Worm (Caenorhabditis elegans) whole organism, L4/young adult: Measurements from ENCODE around the gene nspe-1.
A peak's percentile ranks its signal among the peaks of the same experiment; 100 is the strongest.

Source experiments
- W03F9.2 ChIP-seq: fragments of 150-350 bp; optimal IDR thresholded peaks from 2 replicates; lab custom pipeline; 2014; ENCODE audit warnings: missing biosample characterization, missing genetic modification characterization
- dao-5 ChIP-seq: sonication (generic microtip); optimal IDR thresholded peaks from 2 replicates; lab custom pipeline; 2016; ENCODE audit warnings: missing genotype, missing genetic modification characterization, moderate library complexity, missing compliant biosample characterization
- him-1 ChIP-seq: sonication (generic microtip); optimal IDR thresholded peaks from 2 replicates; lab custom pipeline; 2016; ENCODE audit warnings: missing genotype, missing genetic modification reagents, missing genetic modification characterization, missing compliant biosample characterization

- TF ChIP-seq dao-5 (tag; lab: Kevin White, UChicago), result no peak
- no peak for TF ChIP-seq him-1 (tag; lab: Kevin White, UChicago)
- TF ChIP-seq W03F9.2 (tag; lab: Kevin White, UChicago), result peak; percentile 18
Measured at ce11 chrII:12659676-12660371, 39.2 kb upstream of the nspe-1 start.
